Fruit fly (Drosophila melanogaster) whole organism, embryonic: ENCODE data around the gene Est-Q.

Source experiments
- Abd-B ChIP-seq: fragments of 200-800 bp; sonication (Bioruptor generic); optimal IDR thresholded peaks from 2 replicates; lab custom pipeline; 2018; ENCODE audit warnings: missing biosample characterization, mild to moderate bottlenecking, missing genetic modification characterization, moderate library complexity
- BtbVII ChIP-seq: fragments of 200-800 bp; sonication (Bioruptor generic); optimal IDR thresholded peaks from 3 replicates; lab custom pipeline; 2017; ENCODE audit warnings: missing biosample characterization, mild to moderate bottlenecking, missing genetic modification characterization
- CG10565 ChIP-seq: fragments of 200-800 bp; sonication (Bioruptor generic); optimal IDR thresholded peaks from 3 replicates; lab custom pipeline; 2016; ENCODE audit warnings: missing biosample characterization, mild to moderate bottlenecking, missing genetic modification characterization
- CG1233 ChIP-seq: fragments of 200-800 bp; sonication (Bioruptor generic); optimal IDR thresholded peaks from 4 replicates; lab custom pipeline; 2018; ENCODE audit warnings: missing biosample characterization, mild to moderate bottlenecking, missing genetic modification characterization
- CG15514 ChIP-seq: fragments of 200-800 bp; sonication (Bioruptor generic); optimal IDR thresholded peaks from 3 replicates; lab custom pipeline; 2017; ENCODE audit warnings: missing biosample characterization, missing genetic modification characterization, mild to moderate bottlenecking, moderate library complexity, missing genetic modification reagents
- CG31441 ChIP-seq: fragments of 200-800 bp; sonication (Bioruptor generic); IDR thresholded peaks from 2 replicates; pipeline ENCODE4 v1.3.6; 2022; ENCODE audit warnings: missing biosample characterization, missing genetic modification characterization
- CG4282 ChIP-seq: fragments of 200-800 bp; sonication (Bioruptor generic); optimal IDR thresholded peaks from 2 replicates; lab custom pipeline; 2016; ENCODE audit warnings: missing biosample characterization, missing genetic modification characterization
- CG43689 ChIP-seq: fragments of 200-800 bp; sonication (Bioruptor generic); IDR thresholded peaks from 2 replicates; pipeline ENCODE4 v1.3.6; 2022; ENCODE audit warnings: missing biosample characterization, missing genetic modification characterization
- CG4424 ChIP-seq: fragments of 200-800 bp; sonication (Bioruptor generic); optimal IDR thresholded peaks from 3 replicates; lab custom pipeline; 2016; ENCODE audit warnings: missing biosample characterization, missing genetic modification characterization
- CG4707 ChIP-seq: fragments of 200-800 bp; sonication (Bioruptor generic); optimal IDR thresholded peaks from 2 replicates; lab custom pipeline; 2018; ENCODE audit warnings: missing biosample characterization, mild to moderate bottlenecking, missing genetic modification characterization, moderate library complexity
- CG6791 ChIP-seq: fragments of 200-800 bp; sonication (Bioruptor generic); IDR thresholded peaks from 3 replicates; pipeline ENCODE4 v1.3.6; 2022; ENCODE audit warnings: missing biosample characterization, missing genetic modification characterization; ENCODE audit not compliant: partially characterized antibody
- CG9797 ChIP-seq: fragments of 200-800 bp; sonication (Bioruptor generic); optimal IDR thresholded peaks from 3 replicates; lab custom pipeline; 2018; ENCODE audit warnings: missing biosample characterization, mild to moderate bottlenecking, missing genetic modification characterization
- CTCF ChIP-seq: fragments of 200-800 bp; sonication (Bioruptor generic); optimal IDR thresholded peaks from 2 replicates; lab custom pipeline; 2017; ENCODE audit warnings: missing biosample characterization, mild to moderate bottlenecking, missing genetic modification characterization, moderate library complexity
- D ChIP-seq, 2 experiments: fragments of 200-800 bp in 1 of 2; fragments of >200 bp in 1 of 2; sonication (Bioruptor generic) in 1 of 2; optimal IDR thresholded peaks; 2 replicates in 1 of 2; 3 replicates in 1 of 2; lab custom pipeline; 2017; ENCODE audit warnings: mild to moderate bottlenecking in 1 of 2, missing biosample characterization in 1 of 2, missing genetic modification characterization in 1 of 2, missing genetic modification reagents in 1 of 2
- Elba2 ChIP-seq: fragments of 200-800 bp; sonication (Bioruptor generic); optimal IDR thresholded peaks from 3 replicates; lab custom pipeline; 2016; ENCODE audit warnings: missing biosample characterization, missing genetic modification characterization
- Fer1 ChIP-seq: fragments of 200-800 bp; sonication (Bioruptor generic); optimal IDR thresholded peaks from 2 replicates; lab custom pipeline; 2017; ENCODE audit warnings: missing biosample characterization, mild to moderate bottlenecking, missing genetic modification characterization
- Hand ChIP-seq: fragments of 200-800 bp; sonication (Bioruptor generic); optimal IDR thresholded peaks from 2 replicates; lab custom pipeline; 2017; ENCODE audit warnings: mild to moderate bottlenecking, missing biosample characterization, missing genetic modification reagents, missing genetic modification characterization
- MTF-1 ChIP-seq: fragments of 200-800 bp; sonication (Bioruptor generic); optimal IDR thresholded peaks from 2 replicates; lab custom pipeline; 2018; ENCODE audit warnings: missing biosample characterization, mild to moderate bottlenecking, missing genetic modification characterization, borderline replicate concordance
- Max ChIP-seq: fragments of 200-800 bp; sonication (Bioruptor generic); optimal IDR thresholded peaks from 2 replicates; lab custom pipeline; 2016; ENCODE audit warnings: missing biosample characterization, mild to moderate bottlenecking, missing genetic modification characterization
- NK7.1 ChIP-seq: fragments of 200-800 bp; sonication (Bioruptor generic); optimal IDR thresholded peaks from 3 replicates; lab custom pipeline; 2016; ENCODE audit warnings: missing biosample characterization, missing genetic modification characterization
- NfI ChIP-seq: fragments of 200-800 bp; sonication (Bioruptor generic); optimal IDR thresholded peaks from 3 replicates; lab custom pipeline; 2018; ENCODE audit warnings: missing biosample characterization, mild to moderate bottlenecking, missing genetic modification characterization, moderate library complexity
- Rx ChIP-seq: fragments of 200-800 bp; sonication (Bioruptor generic); IDR thresholded peaks from 2 replicates; pipeline ENCODE4 v1.3.6; 2022; ENCODE audit warnings: missing biosample characterization, missing genetic modification characterization
- Sin3A ChIP-seq: fragments of >200 bp; optimal IDR thresholded peaks from 2 replicates; lab custom pipeline; 2018
- Usf ChIP-seq: fragments of 200-800 bp; sonication (Bioruptor generic); optimal IDR thresholded peaks from 2 replicates; lab custom pipeline; 2017; ENCODE audit warnings: missing genotype, missing biosample characterization, missing genetic modification characterization
- amos ChIP-seq: fragments of 200-800 bp; sonication (Bioruptor generic); IDR thresholded peaks from 2 replicates; pipeline ENCODE4 v1.3.6; 2022; ENCODE audit warnings: missing biosample characterization, missing genetic modification characterization; ENCODE audit not compliant: partially characterized antibody
- bbx ChIP-seq: fragments of 200-800 bp; sonication (Bioruptor generic); IDR thresholded peaks from 2 replicates; pipeline ENCODE4 v1.3.6; 2022; ENCODE audit warnings: missing biosample characterization, missing genetic modification characterization; ENCODE audit not compliant: partially characterized antibody
- br ChIP-seq: fragments of >200 bp; optimal IDR thresholded peaks from 2 replicates; lab custom pipeline; 2017
- da ChIP-seq: fragments of 200-800 bp; sonication (Bioruptor generic); optimal IDR thresholded peaks from 2 replicates; lab custom pipeline; 2016; ENCODE audit warnings: missing biosample characterization, missing genetic modification characterization
- dmrt11E ChIP-seq: fragments of 200-800 bp; sonication (Bioruptor generic); optimal IDR thresholded peaks from 3 replicates; lab custom pipeline; 2018; ENCODE audit warnings: missing biosample characterization, mild to moderate bottlenecking, missing genetic modification characterization, moderate library complexity
- fd64A ChIP-seq: fragments of 200-800 bp; sonication (Bioruptor generic); optimal IDR thresholded peaks from 3 replicates; lab custom pipeline; 2018; ENCODE audit warnings: missing biosample characterization, mild to moderate bottlenecking, missing genetic modification characterization
- fd96Cb ChIP-seq: fragments of 200-800 bp; sonication (Bioruptor generic); optimal IDR thresholded peaks from 2 replicates; lab custom pipeline; 2018; ENCODE audit warnings: missing biosample characterization, mild to moderate bottlenecking, missing genetic modification characterization, moderate library complexity
- ftz-f1 ChIP-seq: fragments of 200-800 bp; sonication (Bioruptor generic); optimal IDR thresholded peaks from 2 replicates; lab custom pipeline; 2016; ENCODE audit warnings: missing biosample characterization, missing genetic modification characterization
- gce ChIP-seq: fragments of 200-800 bp; sonication (Bioruptor generic); IDR thresholded peaks from 3 replicates; pipeline ENCODE4 v1.3.6; 2022; ENCODE audit warnings: missing biosample characterization, missing genetic modification characterization
- gt ChIP-seq: fragments of 200-800 bp; sonication (Bioruptor generic); IDR thresholded peaks from 2 replicates; pipeline ENCODE4 v1.3.6; 2022; ENCODE audit warnings: missing biosample characterization, missing genetic modification characterization
- jumu ChIP-seq: fragments of 200-800 bp; sonication (Bioruptor generic); optimal IDR thresholded peaks from 3 replicates; lab custom pipeline; 2016; ENCODE audit warnings: missing biosample characterization, missing genetic modification characterization
- ken ChIP-seq: fragments of 200-800 bp; sonication (Bioruptor generic); IDR thresholded peaks from 3 replicates; pipeline ENCODE4 v1.3.6; 2022; ENCODE audit warnings: missing biosample characterization, missing genetic modification characterization
- lov ChIP-seq, 2 experiments: fragments of 200-800 bp in 1 of 2; fragments of >200 bp in 1 of 2; sonication (Bioruptor generic) in 1 of 2; IDR thresholded peaks in 1 of 2; optimal IDR thresholded peaks in 1 of 2; 2 replicates in 1 of 2; 3 replicates in 1 of 2; pipeline versions ENCODE4 v1.3.6 to Lab custom; 2017 to 2022; ENCODE audit warnings: missing biosample characterization in 1 of 2, missing genetic modification characterization in 1 of 2
- phol ChIP-seq: fragments of 200-800 bp; sonication (Bioruptor generic); optimal IDR thresholded peaks from 3 replicates; lab custom pipeline; 2018; ENCODE audit warnings: missing biosample characterization, mild to moderate bottlenecking, missing genetic modification characterization, moderate library complexity
- sc ChIP-seq, 3 experiments: fragments of >200 bp in 2 of 3; fragments of 200-800 bp in 1 of 3; sonication (Bioruptor generic) in 1 of 3; optimal IDR thresholded peaks; 2 replicates in 2 of 3; 3 replicates in 1 of 3; lab custom pipeline; 2017; ENCODE audit warnings: mild to moderate bottlenecking in 1 of 3, missing biosample characterization in 1 of 3, missing genetic modification characterization in 1 of 3, missing genetic modification reagents in 1 of 3
- slp2 ChIP-seq: fragments of 200-800 bp; sonication (Bioruptor generic); optimal IDR thresholded peaks from 2 replicates; lab custom pipeline; 2016; ENCODE audit warnings: missing biosample characterization, missing genetic modification characterization
- sr ChIP-seq: fragments of 200-800 bp; sonication (Bioruptor generic); IDR thresholded peaks from 3 replicates; pipeline ENCODE4 v1.3.6; 2022; ENCODE audit warnings: missing biosample characterization, missing genetic modification characterization
- tll ChIP-seq, 2 experiments: fragments of 200-800 bp in 1 of 2; fragments of >200 bp in 1 of 2; sonication (Bioruptor generic) in 1 of 2; optimal IDR thresholded peaks; 2 replicates each; lab custom pipeline; 2017 to 2019; ENCODE audit warnings: missing biosample characterization in 2 of 2, missing genetic modification characterization in 2 of 2, mild to moderate bottlenecking in 1 of 2, moderate library complexity in 1 of 2
- trem ChIP-seq: fragments of 200-800 bp; optimal IDR thresholded peaks from 3 replicates; lab custom pipeline; 2019; ENCODE audit warnings: missing biosample characterization, mild to moderate bottlenecking, missing genetic modification characterization, moderate library complexity
- vfl ChIP-seq: fragments of 200-800 bp; sonication (Bioruptor generic); optimal IDR thresholded peaks from 2 replicates; lab custom pipeline; 2016; ENCODE audit warnings: missing biosample characterization, missing genetic modification characterization
- vvl ChIP-seq: fragments of 200-800 bp; sonication (Bioruptor generic); IDR thresholded peaks from 2 replicates; pipeline ENCODE4 v1.3.6; 2022; ENCODE audit warnings: missing biosample characterization, missing genetic modification characterization
- wdn ChIP-seq: fragments of 200-800 bp; sonication (Bioruptor generic); IDR thresholded peaks from 2 replicates; pipeline ENCODE4 v1.3.6; 2022; ENCODE audit warnings: missing biosample characterization, missing genetic modification characterization
- zen ChIP-seq: fragments of 200-800 bp; sonication (Bioruptor generic); optimal IDR thresholded peaks from 3 replicates; lab custom pipeline; 2018; ENCODE audit warnings: missing biosample characterization, mild to moderate bottlenecking, missing genetic modification characterization, moderate library complexity
- zen2 ChIP-seq: fragments of 200-800 bp; sonication (Bioruptor generic); IDR thresholded peaks from 3 replicates; pipeline ENCODE4 v1.3.6; 2022; ENCODE audit warnings: missing biosample characterization, missing genetic modification characterization; ENCODE audit not compliant: partially characterized antibody

The Est-Q gene

dm6 chr3L:21479636-21480035, 21.6 kb upstream of the Est-Q start (continued):
- TF ChIP-seq Max (GFP tag; lab: Kevin White, UChicago): no peak
- no peak for TF ChIP-seq da (GFP tag; lab: Kevin White, UChicago)
- TF ChIP-seq CG4282 (GFP tag; lab: Kevin White, UChicago): no peak
- TF ChIP-seq bbx (GFP tag; lab: Robert Waterston, UW): peak; percentile 23; the same call in 1 of the 2 replicates
- TF ChIP-seq wdn (GFP tag; lab: Robert Waterston, UW): no peak
- no peak for TF ChIP-seq CG9797
- no peak for TF ChIP-seq Hand
- peak; percentile 68 for TF ChIP-seq CG4707 (GFP tag; lab: Kevin White, UChicago)
- no peak for TF ChIP-seq zen
- TF ChIP-seq, all 482 proteins: peak for 161

dm6 chr3L:21482100-21482499, 19.1 kb upstream of the Est-Q start:
- TF ChIP-seq gce (GFP tag; lab: Robert Waterston, UW) (no peak), NfI (no peak), Abd-B (no peak), CG43689 (GFP tag; lab: Robert Waterston, UW) (no peak), lov (optimal IDR thresholded peaks at IDR 0.05; lab: Kevin White, UChicago) (no peak), lov (GFP tag; IDR thresholded peaks at IDR 0.05; lab: Robert Waterston, UW) (no peak), D (optimal IDR thresholded peaks at IDR 0.05; lab: Kevin White, UChicago) (peak; percentile 33), D (GFP tag; optimal IDR thresholded peaks at IDR 0.05; lab: Kevin White, UChicago) (no peak), tll (GFP tag; optimal IDR thresholded peaks at IDR 0.05; lab: Kevin White, UChicago) (peak in 1 of 2 experiments; percentile 96), CTCF (GFP tag; lab: Kevin White, UChicago) (no peak), sr (GFP tag; lab: Robert Waterston, UW) (0 out of 3 replicates have a peak, but pooled peaks have one; percentile 2), ftz-f1 (GFP tag; lab: Kevin White, UChicago) (no peak), CG6791 (GFP tag; lab: Robert Waterston, UW) (0 out of 3 replicates have a peak, but pooled peaks have one; percentile 15), slp2 (GFP tag; lab: Kevin White, UChicago) (no peak), zen (peak; percentile 55)

- TF ChIP-seq sc (optimal IDR thresholded peaks at IDR 0.05; lab: Kevin White, UChicago): no peak
- TF ChIP-seq sc (GFP tag; optimal IDR thresholded peaks at IDR 0.05; lab: Kevin White, UChicago): no peak
- TF ChIP-seq CG1233 (GFP tag; lab: Kevin White, UChicago): no peak
- no peak for TF ChIP-seq dmrt11E (tag; lab: Kevin White, UChicago)
- peak; percentile 53 for TF ChIP-seq phol (tag; lab: Kevin White, UChicago)
- peak; percentile 38 for TF ChIP-seq jumu (GFP tag; lab: Kevin White, UChicago)
- TF ChIP-seq Sin3A (lab: Kevin White, UChicago): no peak
- TF ChIP-seq CTCF (GFP tag; lab: Kevin White, UChicago): peak; percentile 96
- no peak for TF ChIP-seq BtbVII (GFP tag; lab: Kevin White, UChicago)
- TF ChIP-seq MTF-1: no peak
- no peak for TF ChIP-seq NK7.1 (GFP tag; lab: Kevin White, UChicago)
- no peak for TF ChIP-seq Elba2 (GFP tag; lab: Kevin White, UChicago)
- no peak for TF ChIP-seq gt (GFP tag; lab: Robert Waterston, UW)
- TF ChIP-seq fd96Cb (tag; lab: Kevin White, UChicago): no peak
- TF ChIP-seq trem (tag; lab: Kevin White, UChicago): peak; percentile 95
- no peak for TF ChIP-seq ken (GFP tag; lab: Robert Waterston, UW)
- peak; percentile 9 for TF ChIP-seq vfl (GFP tag; lab: Kevin White, UChicago)
- peak; percentile 25 for TF ChIP-seq CG4424
- TF ChIP-seq Usf: no peak
- no peak for TF ChIP-seq fd64A (GFP tag; lab: Kevin White, UChicago)
- TF ChIP-seq CG10565: no peak
- TF ChIP-seq zen2 (GFP tag; lab: Robert Waterston, UW): no peak
- TF ChIP-seq CG15514 (GFP tag; lab: Kevin White, UChicago): peak; percentile 46
- TF ChIP-seq amos (GFP tag; lab: Robert Waterston, UW): peak; percentile 51
- no peak for TF ChIP-seq Rx (GFP tag; lab: Robert Waterston, UW)
- no peak for TF ChIP-seq CG31441 (GFP tag; lab: Robert Waterston, UW)
- TF ChIP-seq Fer1 (GFP tag; lab: Kevin White, UChicago): peak; percentile 53
- TF ChIP-seq br (lab: Kevin White, UChicago): no peak
- TF ChIP-seq vvl (GFP tag; lab: Robert Waterston, UW): peak; percentile 99
Measured at dm6 chr3L:21483837-21484236, 17.4 kb upstream of the Est-Q start.
